Fruit fly (Drosophila melanogaster) whole organism, wandering third instar larva: ENCODE measurements around the gene slmo.

Source experiments
- Mio ChIP-seq: sonication (Bioruptor generic); optimal IDR thresholded peaks from 2 replicates; lab custom pipeline; 2016; ENCODE audit warnings: missing biosample characterization, missing genetic modification characterization
- Sp1 ChIP-seq: fragments of 200-800 bp; sonication (Bioruptor generic); optimal IDR thresholded peaks from 3 replicates; lab custom pipeline; 2019; ENCODE audit warnings: missing biosample characterization, mild to moderate bottlenecking, missing genetic modification characterization, moderate library complexity
- br ChIP-seq: fragments of 200-800 bp; sonication (Bioruptor generic); optimal IDR thresholded peaks from 2 replicates; lab custom pipeline; 2016; ENCODE audit warnings: missing biosample characterization, missing genetic modification characterization
- lola ChIP-seq: fragments of >200 bp; optimal IDR thresholded peaks from 2 replicates; lab custom pipeline; 2017; ENCODE audit warnings: missing biosample characterization, missing genetic modification characterization
- rgr ChIP-seq: fragments of 200-800 bp; sonication (Bioruptor generic); optimal IDR thresholded peaks from 3 replicates; lab custom pipeline; 2016; ENCODE audit warnings: missing biosample characterization, mild to moderate bottlenecking, missing genetic modification characterization
- usp ChIP-seq: fragments of >200 bp; optimal IDR thresholded peaks from 2 replicates; lab custom pipeline; 2017; ENCODE audit warnings: missing biosample characterization, missing genetic modification characterization

dm6 chr2L:6077632-6078031, 29.1 kb upstream of the slmo start:
- TF ChIP-seq Sp1 (GFP tag; lab: Kevin White, UChicago) (no peak), rgr (GFP tag; lab: Kevin White, UChicago) (no peak), br (GFP tag; lab: Kevin White, UChicago) (no peak), Mio (GFP tag; lab: Kevin White, UChicago) (no peak), usp (no peak), lola (GFP tag; lab: Kevin White, UChicago) (no peak)
